Worm (Caenorhabditis elegans): ENCODE data around the gene ttc-17.

- TF ChIP-seq ama-1 (optimal IDR thresholded peaks at IDR 0.05) (no peak), F13C5.2 (tag; optimal IDR thresholded peaks at IDR 0.05) (no peak), aly-1 (tag; optimal IDR thresholded peaks at IDR 0.05) (no peak), flt-1 (GFP tag; IDR thresholded peaks at IDR 0.05) (no peak), pes-1 (GFP tag; IDR thresholded peaks at IDR 0.05) (no peak), scrt-1 (GFP tag; IDR thresholded peaks at IDR 0.05) (no peak), ets-7 (tag; optimal IDR thresholded peaks at IDR 0.05) (no peak), hmg-4 (GFP tag; optimal IDR thresholded peaks at IDR 0.05) (no peak), hnd-1 (tag; optimal IDR thresholded peaks at IDR 0.05) (no peak), B0310.2 (tag; optimal IDR thresholded peaks at IDR 0.05) (no peak), hmbx-1 (tag; optimal IDR thresholded peaks at IDR 0.05) (no peak), tbx-11 (GFP tag; IDR thresholded peaks at IDR 0.05) (no peak), ceh-13 (GFP tag; optimal IDR thresholded peaks at IDR 0.05) (no peak)
These were observed 21.7 kb upstream of the ttc-17 start for ce11 chrV:8935104-8935503.
